Fruit fly (Drosophila melanogaster) whole organism, embryonic: Measurements from ENCODE around the gene CG9389.

ENCODE experiments used
- Ada2b ChIP-seq: fragments of 200-800 bp; sonication (Bioruptor generic); IDR thresholded peaks from 2 replicates; pipeline ENCODE4 v1.3.6; 2022; ENCODE audit warnings: missing biosample characterization, missing genetic modification characterization
- CG10147 ChIP-seq: fragments of 200-800 bp; sonication (Bioruptor generic); optimal IDR thresholded peaks from 2 replicates; lab custom pipeline; 2019; ENCODE audit warnings: missing biosample characterization, mild to moderate bottlenecking, missing genetic modification characterization, moderate library complexity
- CG10274 ChIP-seq: fragments of 200-800 bp; sonication (Bioruptor generic); optimal IDR thresholded peaks from 3 replicates; lab custom pipeline; 2017; ENCODE audit warnings: missing biosample characterization, mild to moderate bottlenecking, missing genetic modification characterization
- CG10959 ChIP-seq: fragments of 200-800 bp; sonication (Bioruptor generic); IDR thresholded peaks from 2 replicates; pipeline ENCODE4 v1.3.6; 2022; ENCODE audit warnings: missing biosample characterization, missing genetic modification characterization
- CG11085 ChIP-seq: fragments of 200-800 bp; sonication (Bioruptor generic); IDR thresholded peaks from 2 replicates; pipeline ENCODE4 v1.3.6; 2022; ENCODE audit warnings: missing biosample characterization, missing genetic modification characterization
- CG11695 ChIP-seq: fragments of 200-800 bp; sonication (Bioruptor generic); IDR thresholded peaks from 3 replicates; pipeline ENCODE4 v1.3.6; 2022; ENCODE audit warnings: missing biosample characterization, missing genetic modification characterization
- CG12155 ChIP-seq: fragments of 200-800 bp; sonication (Bioruptor generic); optimal IDR thresholded peaks from 3 replicates; lab custom pipeline; 2016; ENCODE audit warnings: missing biosample characterization, missing genetic modification characterization
- CG13424 ChIP-seq: fragments of 200-800 bp; sonication (Bioruptor generic); optimal IDR thresholded peaks from 2 replicates; lab custom pipeline; 2019; ENCODE audit warnings: missing biosample characterization, mild to moderate bottlenecking, missing genetic modification characterization, moderate library complexity
- CG13624 ChIP-seq: fragments of 200-800 bp; sonication (Bioruptor generic); optimal IDR thresholded peaks from 2 replicates; lab custom pipeline; 2016; ENCODE audit warnings: missing biosample characterization, missing genetic modification characterization
- CG1647 ChIP-seq: fragments of 200-800 bp; sonication (Bioruptor generic); optimal IDR thresholded peaks from 3 replicates; lab custom pipeline; 2016; ENCODE audit warnings: missing biosample characterization, missing genetic modification characterization
- CG16779 ChIP-seq: fragments of 200-800 bp; sonication (Bioruptor generic); IDR thresholded peaks from 2 replicates; pipeline ENCODE4 v1.3.6; 2022; ENCODE audit warnings: missing biosample characterization, missing genetic modification characterization
- CG17361 ChIP-seq: fragments of 200-800 bp; sonication (Bioruptor generic); IDR thresholded peaks from 3 replicates; pipeline ENCODE4 v1.3.6; 2022; ENCODE audit warnings: missing biosample characterization, missing genetic modification characterization
- CG17385 ChIP-seq: fragments of 200-800 bp; sonication (Bioruptor generic); optimal IDR thresholded peaks from 3 replicates; lab custom pipeline; 2018; ENCODE audit warnings: missing biosample characterization, mild to moderate bottlenecking, missing genetic modification characterization
- CG17912 ChIP-seq: fragments of 200-800 bp; sonication (Bioruptor generic); optimal IDR thresholded peaks from 2 replicates; lab custom pipeline; 2018; ENCODE audit warnings: missing biosample characterization, mild to moderate bottlenecking, missing genetic modification characterization
- CG2712 ChIP-seq: fragments of 200-800 bp; optimal IDR thresholded peaks from 3 replicates; lab custom pipeline; 2019; ENCODE audit warnings: missing biosample characterization, mild to moderate bottlenecking, missing genetic modification characterization, moderate library complexity
- CG2875 ChIP-seq: fragments of 200-800 bp; sonication (Bioruptor generic); optimal IDR thresholded peaks from 2 replicates; lab custom pipeline; 2017; ENCODE audit warnings: missing biosample characterization, mild to moderate bottlenecking, missing genetic modification characterization, missing genetic modification reagents
- CG31441 ChIP-seq: fragments of 200-800 bp; sonication (Bioruptor generic); IDR thresholded peaks from 2 replicates; pipeline ENCODE4 v1.3.6; 2022; ENCODE audit warnings: missing biosample characterization, missing genetic modification characterization
- CG3281 ChIP-seq: fragments of 200-800 bp; sonication (Bioruptor generic); optimal IDR thresholded peaks from 3 replicates; lab custom pipeline; 2017; ENCODE audit warnings: missing biosample characterization, mild to moderate bottlenecking, missing genetic modification characterization
- CG4404 ChIP-seq: fragments of 200-800 bp; sonication (Bioruptor generic); IDR thresholded peaks from 2 replicates; pipeline ENCODE4 v1.3.6; 2022; ENCODE audit warnings: missing biosample characterization, missing genetic modification characterization
- CG8290 ChIP-seq, 3 experiments: fragments of 200-800 bp; sonication (Bioruptor generic); optimal IDR thresholded peaks; 2 replicates each; lab custom pipeline; 2016 to 2019; ENCODE audit warnings: missing biosample characterization in 3 of 3, missing genetic modification characterization in 3 of 3, mild to moderate bottlenecking in 2 of 3, moderate library complexity in 1 of 3
- CG9817 ChIP-seq: fragments of 200-800 bp; sonication (Bioruptor generic); optimal IDR thresholded peaks from 2 replicates; lab custom pipeline; 2018; ENCODE audit warnings: missing biosample characterization, mild to moderate bottlenecking, missing genetic modification characterization, moderate library complexity
- Dek ChIP-seq: fragments of 200-800 bp; sonication (Bioruptor generic); optimal IDR thresholded peaks from 3 replicates; lab custom pipeline; 2019; ENCODE audit warnings: missing biosample characterization, mild to moderate bottlenecking, missing genetic modification characterization, moderate library complexity
- Dll ChIP-seq: fragments of 200-800 bp; sonication (Bioruptor generic); IDR thresholded peaks from 4 replicates; pipeline ENCODE4 v1.3.6; 2022; ENCODE audit warnings: missing biosample characterization, missing genetic modification characterization; ENCODE audit not compliant: partially characterized antibody
- Doc2 ChIP-seq: fragments of 200-800 bp; sonication (Bioruptor generic); IDR thresholded peaks from 2 replicates; pipeline ENCODE4 v1.3.6; 2022; ENCODE audit warnings: missing biosample characterization, missing genetic modification characterization
- Mad ChIP-seq: fragments of 200-800 bp; sonication (Bioruptor generic); optimal IDR thresholded peaks from 2 replicates; lab custom pipeline; 2016; ENCODE audit warnings: missing biosample characterization, missing genetic modification characterization
- Med ChIP-seq: fragments of 200-800 bp; sonication (Bioruptor generic); peaks from one replicate; lab custom pipeline; 2016; ENCODE audit warnings: missing biosample characterization, missing genetic modification characterization, mild to moderate bottlenecking, inconsistent platforms, moderate library complexity
- Oaz ChIP-seq: fragments of 200-800 bp; sonication (Bioruptor generic); IDR thresholded peaks from 2 replicates; pipeline ENCODE4 v1.3.6; 2022; ENCODE audit warnings: missing biosample characterization, missing genetic modification characterization
- PHDP ChIP-seq: fragments of 200-800 bp; sonication (Bioruptor generic); optimal IDR thresholded peaks from 3 replicates; lab custom pipeline; 2018; ENCODE audit warnings: missing biosample characterization, mild to moderate bottlenecking, missing genetic modification characterization, moderate library complexity
- Sry-δ ChIP-seq: fragments of 200-800 bp; sonication (Bioruptor generic); optimal IDR thresholded peaks from 2 replicates; lab custom pipeline; 2016; ENCODE audit warnings: missing biosample characterization, missing genetic modification characterization
- al ChIP-seq: fragments of 200-800 bp; sonication (Bioruptor generic); IDR thresholded peaks from 2 replicates; pipeline ENCODE4 v1.3.6; 2022; ENCODE audit warnings: missing biosample characterization, missing genetic modification characterization
- amos ChIP-seq: fragments of 200-800 bp; sonication (Bioruptor generic); IDR thresholded peaks from 2 replicates; pipeline ENCODE4 v1.3.6; 2022; ENCODE audit warnings: missing biosample characterization, missing genetic modification characterization; ENCODE audit not compliant: partially characterized antibody
- ase ChIP-seq: fragments of 200-800 bp; sonication (Bioruptor generic); IDR thresholded peaks from 3 replicates; pipeline ENCODE4 v1.3.6; 2022; ENCODE audit warnings: missing biosample characterization, missing genetic modification characterization
- bab2 ChIP-seq: fragments of 200-800 bp; sonication (Bioruptor generic); optimal IDR thresholded peaks from 2 replicates; lab custom pipeline; 2016; ENCODE audit warnings: missing biosample characterization, missing genetic modification characterization
- bowl ChIP-seq: fragments of 200-800 bp; sonication (Bioruptor generic); IDR thresholded peaks from 2 replicates; pipeline ENCODE4 v1.3.6; 2022; ENCODE audit warnings: missing biosample characterization, missing genetic modification characterization
- cg ChIP-seq: fragments of 200-800 bp; sonication (Bioruptor generic); optimal IDR thresholded peaks from 3 replicates; lab custom pipeline; 2019; ENCODE audit warnings: missing biosample characterization, mild to moderate bottlenecking, missing genetic modification characterization, moderate library complexity
- crol ChIP-seq: fragments of 200-800 bp; sonication (Bioruptor generic); IDR thresholded peaks from 2 replicates; pipeline ENCODE4 v1.3.6; 2022; ENCODE audit warnings: missing biosample characterization, missing genetic modification characterization
- dm ChIP-seq: fragments of 200-800 bp; sonication (Bioruptor generic); optimal IDR thresholded peaks from 3 replicates; lab custom pipeline; 2016; ENCODE audit warnings: missing biosample characterization, missing genetic modification characterization
- ems ChIP-seq: fragments of 200-800 bp; sonication (Bioruptor generic); optimal IDR thresholded peaks from 3 replicates; lab custom pipeline; 2016; ENCODE audit warnings: missing biosample characterization, missing genetic modification characterization
- exex ChIP-seq: fragments of 200-800 bp; sonication (Bioruptor generic); optimal IDR thresholded peaks from 4 replicates; lab custom pipeline; 2018; ENCODE audit warnings: missing biosample characterization, mild to moderate bottlenecking, missing genetic modification characterization, moderate library complexity
- ind ChIP-seq: fragments of 200-800 bp; sonication (Bioruptor generic); optimal IDR thresholded peaks from 3 replicates; lab custom pipeline; 2016; ENCODE audit warnings: missing biosample characterization, missing genetic modification characterization
- kah ChIP-seq: fragments of 200-800 bp; sonication (Bioruptor generic); optimal IDR thresholded peaks from 2 replicates; lab custom pipeline; 2018; ENCODE audit warnings: missing biosample characterization, mild to moderate bottlenecking, missing genetic modification characterization
- kay ChIP-seq: fragments of 200-800 bp; sonication (Bioruptor generic); optimal IDR thresholded peaks from 2 replicates; lab custom pipeline; 2016; ENCODE audit warnings: missing biosample characterization, missing genetic modification characterization
- org-1 ChIP-seq: fragments of 200-800 bp; sonication (Bioruptor generic); optimal IDR thresholded peaks from 2 replicates; lab custom pipeline; 2017; ENCODE audit warnings: missing biosample characterization, missing genetic modification characterization
- otp ChIP-seq: fragments of 200-800 bp; sonication (Bioruptor generic); IDR thresholded peaks from 3 replicates; pipeline ENCODE4, ENCODE4 v1.3.6; 2022; ENCODE audit warnings: missing biosample characterization, missing genetic modification characterization
- pros ChIP-seq: fragments of 200-800 bp; sonication (Bioruptor generic); optimal IDR thresholded peaks from 3 replicates; lab custom pipeline; 2019; ENCODE audit warnings: missing biosample characterization, mild to moderate bottlenecking, missing genetic modification characterization, moderate library complexity
- shn ChIP-seq: fragments of 200-800 bp; sonication (Bioruptor generic); optimal IDR thresholded peaks from 3 replicates; lab custom pipeline; 2016; ENCODE audit warnings: missing biosample characterization, missing genetic modification characterization
- sna ChIP-seq: fragments of 200-800 bp; sonication (Bioruptor generic); IDR thresholded peaks from 2 replicates; pipeline ENCODE4 v1.3.6; 2022; ENCODE audit warnings: missing biosample characterization, missing genetic modification characterization; ENCODE audit not compliant: partially characterized antibody
- sob ChIP-seq: fragments of 200-800 bp; sonication (Bioruptor generic); IDR thresholded peaks from 2 replicates; pipeline ENCODE4 v1.3.6; 2022; ENCODE audit warnings: missing biosample characterization, missing genetic modification characterization
- tap ChIP-seq: fragments of 200-800 bp; optimal IDR thresholded peaks from 3 replicates; lab custom pipeline; 2019; ENCODE audit warnings: missing biosample characterization, mild to moderate bottlenecking, missing genetic modification characterization, moderate library complexity
- ttk ChIP-seq: fragments of 200-800 bp; sonication (Bioruptor generic); IDR thresholded peaks from 2 replicates; pipeline ENCODE4 v2.1.2; 2022; ENCODE audit warnings: missing biosample characterization, missing genetic modification characterization
- usp ChIP-seq: fragments of >200 bp; optimal IDR thresholded peaks from 2 replicates; lab custom pipeline; 2017; ENCODE audit warnings: missing biosample characterization, missing genetic modification characterization
- wor ChIP-seq: fragments of 200-800 bp; sonication (Bioruptor generic); IDR thresholded peaks from 2 replicates; pipeline ENCODE4 v1.3.6; 2022; ENCODE audit warnings: missing biosample characterization, missing genetic modification characterization

Gene CG9389

DNA sequence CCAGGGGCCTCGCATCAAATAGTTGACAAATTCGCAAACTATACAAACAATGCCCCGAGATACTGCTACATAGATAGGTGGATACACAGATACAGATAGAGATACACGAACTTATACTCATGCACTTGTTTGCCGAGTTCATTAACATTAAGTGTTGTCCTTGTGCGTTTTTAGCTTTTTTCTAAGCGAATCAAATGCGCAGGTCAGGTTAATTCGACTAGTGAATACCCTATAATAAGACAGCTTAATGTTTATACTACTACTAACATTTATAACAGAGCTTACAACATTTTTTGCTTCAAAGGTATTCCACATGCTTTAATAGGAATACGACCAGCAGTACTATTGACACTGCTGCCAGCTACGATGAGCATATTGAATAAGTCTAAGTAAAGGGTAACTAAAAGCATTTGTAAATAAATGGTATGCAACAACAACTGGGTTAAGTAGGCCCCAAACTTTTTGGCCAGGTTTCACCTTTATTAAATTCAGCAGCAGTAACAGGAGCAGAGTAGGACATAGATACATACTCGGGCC is 28.9 kb downstream of the CG9389 start (continued):
- TF ChIP-seq CG10274 (peak; percentile 20), usp (GFP tag; lab: Kevin White, UChicago) (no peak), exex (tag; lab: Kevin White, UChicago) (no peak), shn (GFP tag; lab: Kevin White, UChicago) (no peak), Sry-δ (GFP tag; lab: Kevin White, UChicago) (no peak), Med (peak; percentile 56), CG12155 (GFP tag; lab: Kevin White, UChicago) (no peak), bowl (GFP tag; lab: Robert Waterston, UW) (no peak), ase (GFP tag; lab: Robert Waterston, UW) (no peak), CG17912 (no peak), amos (GFP tag; lab: Robert Waterston, UW) (no peak), CG13424 (peak; percentile 29), ind (GFP tag; lab: Kevin White, UChicago) (no peak), CG11085 (no peak), Oaz (GFP tag; lab: Robert Waterston, UW) (no peak), Dek (tag; lab: Kevin White, UChicago) (no peak), CG13624 (GFP tag; lab: Kevin White, UChicago) (peak; percentile 18), kay (GFP tag; lab: Kevin White, UChicago) (no peak), sna (no peak), CG31441 (no peak), Dll (no peak), ems (GFP tag; lab: Kevin White, UChicago) (no peak), Mad (GFP tag; lab: Kevin White, UChicago) (no peak), kah (GFP tag; lab: Kevin White, UChicago) (no peak), CG9817 (tag; lab: Kevin White, UChicago) (peak; percentile 4), al (peak; percentile 37; the same call in 1 of the 2 replicates), tap (no peak), CG10147 (no peak), CG11695 (GFP tag; lab: Robert Waterston, UW) (no peak), otp (GFP tag; lab: Robert Waterston, UW) (no peak), cg (GFP tag; lab: Kevin White, UChicago) (no peak), bab2 (GFP tag; lab: Kevin White, UChicago) (no peak), pros (GFP tag; lab: Kevin White, UChicago) (no peak), CG4404 (GFP tag; lab: Robert Waterston, UW) (no peak), org-1 (GFP tag; lab: Kevin White, UChicago) (peak; percentile 16), crol (GFP tag; lab: Robert Waterston, UW) (no peak), CG17361 (no peak), PHDP (tag; lab: Kevin White, UChicago) (peak; percentile 25), CG16779 (GFP tag; lab: Robert Waterston, UW) (no peak), CG17385 (GFP tag; lab: Kevin White, UChicago) (no peak), sob (no peak), CG8290 (GFP tag; optimal IDR thresholded peaks at IDR 0.05; lab: Kevin White, UChicago) (no peak), CG8290 (tag; optimal IDR thresholded peaks at IDR 0.05; lab: Kevin White, UChicago) (peak in 1 of 2 experiments; percentile 22), Doc2 (no peak), CG3281 (GFP tag; lab: Kevin White, UChicago) (peak; percentile 17), ttk (GFP tag; lab: Robert Waterston, UW) (no peak), dm (no peak), CG2875 (GFP tag; lab: Kevin White, UChicago) (no peak), Ada2b (GFP tag; lab: Robert Waterston, UW) (no peak), CG10959 (no peak), wor (GFP tag; lab: Robert Waterston, UW) (no peak), CG1647 (no peak), CG2712 (tag; lab: Kevin White, UChicago) (no peak)
